Worm (Caenorhabditis elegans): Measurements from ENCODE around the gene tut-2.

DNA sequence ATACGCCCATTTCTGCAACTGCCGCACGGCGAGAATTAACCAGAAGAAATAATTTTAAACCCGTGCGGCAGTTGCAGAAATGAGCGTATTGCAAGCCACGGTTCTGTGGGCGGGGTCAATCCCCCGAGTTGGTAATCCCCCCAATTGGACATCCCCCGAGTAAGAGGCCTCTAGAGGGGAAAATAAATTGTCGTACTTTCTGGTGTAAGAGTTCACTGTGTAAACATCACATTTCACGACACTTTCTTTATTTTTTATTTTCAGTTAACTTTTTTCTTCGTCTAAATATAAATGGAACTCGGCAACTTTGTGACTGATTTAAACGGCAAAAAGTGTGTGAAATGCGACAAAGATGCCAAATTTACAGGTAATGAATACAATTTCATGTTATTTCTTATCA lies at the start of gene tut-2:
- TF ChIP-seq flt-1 (GFP tag; IDR thresholded peaks at IDR 0.05) (no peak), ref-1 (GFP tag; conservative IDR thresholded peaks at IDR 0.05) (no peak), klf-2 (GFP tag; conservative IDR thresholded peaks at IDR 0.05) (no peak), ztf-23 (GFP tag; IDR thresholded peaks at IDR 0.05) (no peak), ztf-29 (GFP tag; IDR thresholded peaks at IDR 0.05) (0 out of 2 replicates have a peak, but pooled peaks have one; percentile 6), tab-1 (GFP tag; IDR thresholded peaks at IDR 0.05) (no peak), T22C8.4 (GFP tag; IDR thresholded peaks at IDR 0.05) (no peak), med-1 (GFP tag; optimal IDR thresholded peaks at IDR 0.05; ENCODE audit: insufficient read depth) (no peak), cog-1 (tag; optimal IDR thresholded peaks at IDR 0.05) (no peak)

Data from whole organism, midembryonic.